Worm (Caenorhabditis elegans): Measurements from ENCODE around the gene drr-2.

The drr-2 gene

DNA sequence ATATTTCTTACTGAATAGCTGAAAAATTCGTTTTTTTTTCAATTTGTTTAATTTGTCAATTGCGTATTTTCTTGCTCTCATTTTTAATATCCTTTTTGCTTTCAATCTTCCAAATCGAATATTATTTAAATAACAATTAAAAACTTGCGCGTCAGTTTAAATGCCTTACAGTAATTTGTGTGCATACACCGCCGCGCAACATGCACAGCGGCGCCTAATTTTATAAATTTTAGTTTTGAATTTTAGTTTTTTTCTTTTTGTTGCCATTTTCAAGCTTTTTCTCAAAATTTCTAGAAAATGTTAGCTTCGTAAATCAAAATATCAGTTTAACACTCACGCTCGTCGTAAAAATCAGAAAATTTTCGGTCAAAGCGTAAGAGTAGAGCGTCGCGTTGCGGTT lies 39.9 kb upstream of the drr-2 start (continued):
- peak; percentile 23 for TF ChIP-seq snpc-3.4 (tag; optimal IDR thresholded peaks at IDR 0.05)
- no peak for TF ChIP-seq ztf-6 (GFP tag; IDR thresholded peaks at IDR 0.05)
- no peak for TF ChIP-seq ceh-40 (GFP tag; IDR thresholded peaks at IDR 0.05)
- TF ChIP-seq ccch-3 (GFP tag; optimal IDR thresholded peaks at IDR 0.05): no peak
- peak; percentile 51; the same call in 1 of the 2 replicates for TF ChIP-seq madf-8 (GFP tag; conservative IDR thresholded peaks at IDR 0.05)
- peak; percentile 7 for TF ChIP-seq lin-54 (GFP tag; optimal IDR thresholded peaks at IDR 0.05)
- TF ChIP-seq C06A6.2 (GFP tag; conservative IDR thresholded peaks at IDR 0.05): no peak
- TF ChIP-seq dpff-1 (tag; optimal IDR thresholded peaks at IDR 0.05): no peak
- TF ChIP-seq attf-5 (GFP tag; optimal IDR thresholded peaks at IDR 0.05): no peak
- TF ChIP-seq aptf-2 (GFP tag; conservative IDR thresholded peaks at IDR 0.05): no peak
- no peak for TF ChIP-seq mel-28 (tag; optimal IDR thresholded peaks at IDR 0.05; ENCODE audit: borderline replicate concordance)
- no peak for TF ChIP-seq hrde-1 (tag; optimal IDR thresholded peaks at IDR 0.05; ENCODE audit: borderline replicate concordance)
- TF ChIP-seq rec-8 (tag; optimal IDR thresholded peaks at IDR 0.05): no peak
- TF ChIP-seq C17E4.6 (GFP tag; IDR thresholded peaks at IDR 0.05): no peak
- TF ChIP-seq dpl-1 (GFP tag; optimal IDR thresholded peaks at IDR 0.05): peak; percentile 60
- TF ChIP-seq F33H1.4 (GFP tag; IDR thresholded peaks at IDR 0.05): peak; percentile 54
- peak; percentile 54 for TF ChIP-seq xnd-1 (tag; optimal IDR thresholded peaks at IDR 0.05)

DNA sequence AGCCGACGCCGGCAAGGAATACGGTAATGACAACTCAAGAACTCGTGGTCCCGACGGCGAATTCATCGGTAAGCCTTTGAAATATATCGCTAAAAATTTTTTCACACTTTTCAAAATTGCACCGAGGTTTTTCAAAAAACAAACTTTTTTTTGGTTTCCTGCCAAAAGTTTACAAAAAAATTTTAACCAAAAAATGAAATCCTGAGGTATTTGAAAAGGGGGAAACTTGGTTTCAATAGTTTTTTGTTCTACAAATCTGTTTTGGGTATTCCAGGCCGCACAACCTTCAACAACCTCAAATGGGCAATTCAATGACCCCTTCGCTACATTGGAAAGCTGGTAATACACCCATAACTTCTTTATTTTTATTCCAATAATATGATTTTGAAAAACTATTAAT lies 38.6 kb upstream of the drr-2 start:
- TF ChIP-seq F23B12.7 (tag; optimal IDR thresholded peaks at IDR 0.05; ENCODE audit: insufficient read depth) (no peak), Y79H2A.3 (GFP tag; conservative IDR thresholded peaks at IDR 0.05) (no peak), ets-4 (GFP tag; optimal IDR thresholded peaks at IDR 0.05) (no peak), tlf-1 (GFP tag; optimal IDR thresholded peaks at IDR 0.05) (no peak), repo-1 (tag; optimal IDR thresholded peaks at IDR 0.05) (no peak), efl-1 (GFP tag; optimal IDR thresholded peaks at IDR 0.05) (no peak), F49E8.2 (tag; optimal IDR thresholded peaks at IDR 0.05; ENCODE audit: insufficient read depth) (no peak), ztf-18 (tag; optimal IDR thresholded peaks at IDR 0.05) (no peak), nhr-80 (tag; optimal IDR thresholded peaks at IDR 0.05) (no peak), hmg-1.2 (GFP tag; IDR thresholded peaks at IDR 0.05) (no peak), lir-1 (GFP tag; conservative IDR thresholded peaks at IDR 0.05) (no peak), atf-7 (tag; optimal IDR thresholded peaks at IDR 0.05) (no peak), madf-10 (tag; optimal IDR thresholded peaks at IDR 0.05) (no peak), tbp1 (GFP tag; optimal IDR thresholded peaks at IDR 0.05) (no peak), B0336.3 (GFP tag; IDR thresholded peaks at IDR 0.05) (no peak), madf-8 (GFP tag; conservative IDR thresholded peaks at IDR 0.05) (no peak), lsl-1 (GFP tag; optimal IDR thresholded peaks at IDR 0.05) (no peak), tbx-9 (tag; optimal IDR thresholded peaks at IDR 0.05; ENCODE audit: borderline replicate concordance) (no peak), ceh-40 (GFP tag; IDR thresholded peaks at IDR 0.05) (no peak), snpc-4 (GFP tag; optimal IDR thresholded peaks at IDR 0.05) (no peak), snpc-4 (tag; optimal IDR thresholded peaks at IDR 0.05) (no peak)

ce11 chrIII:13678761-13679495 lies 35.6 kb upstream of the drr-2 start, which contains the start of gene sid-2:
sid-2 (plus strand) TSS chrIII:13679445.
- TF ChIP-seq rcor-1 (GFP tag; IDR thresholded peaks at IDR 0.05) (no peak), nhr-80 (tag; optimal IDR thresholded peaks at IDR 0.05) (peak; percentile 41), bed-1 (GFP tag; IDR thresholded peaks at IDR 0.05) (no peak), attf-6 (GFP tag; IDR thresholded peaks at IDR 0.05) (no peak), nfya-1 (tag; optimal IDR thresholded peaks at IDR 0.05; ENCODE audit: borderline replicate concordance, insufficient read depth) (no peak), F49E8.2 (tag; optimal IDR thresholded peaks at IDR 0.05; ENCODE audit: insufficient read depth) (no peak)
